Worm (Caenorhabditis elegans): Measurements from ENCODE around the gene F17E9.15.

F17E9.15 gene

DNA sequence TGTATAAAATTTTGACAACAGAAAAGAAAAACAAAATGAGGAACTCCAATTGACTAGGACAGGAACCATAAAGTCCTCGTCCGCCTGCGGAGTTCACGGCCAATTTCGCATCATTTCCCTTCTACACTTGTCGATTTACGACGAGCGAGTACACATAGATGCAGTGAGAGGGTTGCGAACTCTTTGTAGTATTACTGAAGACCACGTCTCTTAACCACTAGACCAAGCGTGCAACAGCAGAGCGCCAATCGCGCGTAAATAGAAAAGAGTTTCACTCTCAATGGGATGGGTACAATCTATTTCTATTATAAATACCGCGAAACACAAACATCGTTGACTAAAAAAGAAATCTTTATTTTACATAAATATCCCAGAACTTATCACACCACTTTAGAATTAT, 28.2 kb downstream of the F17E9.15 start (continued):
- no peak for TF ChIP-seq F22D6.2 (tag; optimal IDR thresholded peaks at IDR 0.05)
- TF ChIP-seq atf-7 (tag; optimal IDR thresholded peaks at IDR 0.05), result peak; percentile 31
- peak; percentile 88 for TF ChIP-seq him-1 (tag; optimal IDR thresholded peaks at IDR 0.05)
- no peak for TF ChIP-seq zfh-2 (GFP tag; conservative IDR thresholded peaks at IDR 0.05)
- peak; percentile 84 for TF ChIP-seq lin-26 (GFP tag; IDR thresholded peaks at IDR 0.05)
- no peak for TF ChIP-seq ets-4 (GFP tag; optimal IDR thresholded peaks at IDR 0.05)
- no peak for TF ChIP-seq tbx-9 (tag; optimal IDR thresholded peaks at IDR 0.05; ENCODE audit: borderline replicate concordance)
- peak; percentile 24 for TF ChIP-seq tlf-1 (GFP tag; optimal IDR thresholded peaks at IDR 0.05)
- peak in 1 of 3 experiments; percentile 61 for TF ChIP-seq lin-35 (GFP tag; optimal IDR thresholded peaks at IDR 0.05)
- TF ChIP-seq madf-6 (GFP tag; IDR thresholded peaks at IDR 0.05), result peak; percentile 58; the same call in 1 of the 2 replicates
- no peak for TF ChIP-seq madf-3 (GFP tag; IDR thresholded peaks at IDR 0.05)
- TF ChIP-seq attf-6 (GFP tag; IDR thresholded peaks at IDR 0.05), result 0 out of 2 replicates have a peak, but pooled peaks have one; percentile 16
- TF ChIP-seq ztf-18 (tag; optimal IDR thresholded peaks at IDR 0.05), result peak; percentile 72
- TF ChIP-seq hmg-20 (GFP tag; IDR thresholded peaks at IDR 0.05), result 0 out of 2 replicates have a peak, but pooled peaks have one; percentile 37
- peak; percentile 60 for TF ChIP-seq chd-7 (tag; optimal IDR thresholded peaks at IDR 0.05)
- TF ChIP-seq nhr-80 (tag; optimal IDR thresholded peaks at IDR 0.05), result peak; percentile 60
- peak; percentile 84 for TF ChIP-seq snpc-1.3 (tag; optimal IDR thresholded peaks at IDR 0.05; ENCODE audit: insufficient read depth)
- no peak for TF ChIP-seq F55B11.4 (tag; optimal IDR thresholded peaks at IDR 0.05; ENCODE audit: borderline replicate concordance, insufficient read depth)
- no peak for TF ChIP-seq hlh-26 (GFP tag; conservative IDR thresholded peaks at IDR 0.05)
- TF ChIP-seq ceh-79 (tag; optimal IDR thresholded peaks at IDR 0.05), result peak; percentile 56
- peak; percentile 89 for TF ChIP-seq tbp1 (GFP tag; optimal IDR thresholded peaks at IDR 0.05)
- peak; percentile 47; the same call in 1 of the 2 replicates for TF ChIP-seq D2030.7 (GFP tag; IDR thresholded peaks at IDR 0.05)
- peak; percentile 49 for TF ChIP-seq attf-5 (GFP tag; optimal IDR thresholded peaks at IDR 0.05)
- no peak for TF ChIP-seq nfya-2 (GFP tag; IDR thresholded peaks at IDR 0.05)
- TF ChIP-seq ccch-3 (GFP tag; optimal IDR thresholded peaks at IDR 0.05), result peak; percentile 50
- peak; percentile 77 for TF ChIP-seq B0261.1 (tag; optimal IDR thresholded peaks at IDR 0.05)
- peak; percentile 87 for TF ChIP-seq rpc-1 (optimal IDR thresholded peaks at IDR 0.05)
- peak; percentile 86 for TF ChIP-seq rpc-1 (tag; optimal IDR thresholded peaks at IDR 0.05)
- TF ChIP-seq sdz-38 (tag; optimal IDR thresholded peaks at IDR 0.05), result no peak
- no peak for TF ChIP-seq F39B2.1 (GFP tag; IDR thresholded peaks at IDR 0.05)
- TF ChIP-seq let-607 (tag; optimal IDR thresholded peaks at IDR 0.05), result peak in 1 of 2 experiments; percentile 50
- TF ChIP-seq dpl-1 (GFP tag; optimal IDR thresholded peaks at IDR 0.05), result no peak
- TF ChIP-seq T07F8.4 (tag; optimal IDR thresholded peaks at IDR 0.05), result peak; percentile 76
- 0 out of 2 replicates have a peak, but pooled peaks have one; percentile 36 for TF ChIP-seq aptf-3 (GFP tag; IDR thresholded peaks at IDR 0.05)
- TF ChIP-seq ceh-40 (GFP tag; IDR thresholded peaks at IDR 0.05), result no peak
- peak; percentile 9 for TF ChIP-seq K12H6.12 (tag; optimal IDR thresholded peaks at IDR 0.05)
- peak; percentile 73 for TF ChIP-seq repo-1 (tag; optimal IDR thresholded peaks at IDR 0.05)
- TF ChIP-seq C17E4.6 (GFP tag; IDR thresholded peaks at IDR 0.05), result peak; percentile 43; the same call in 1 of the 2 replicates
- TF ChIP-seq snpc-3.4 (tag; optimal IDR thresholded peaks at IDR 0.05), result peak; percentile 82
- peak; percentile 67 for TF ChIP-seq attf-3 (GFP tag; conservative IDR thresholded peaks at IDR 0.05)
- no peak for TF ChIP-seq nhr-120 (GFP tag; IDR thresholded peaks at IDR 0.05)
- TF ChIP-seq lin-54 (GFP tag; optimal IDR thresholded peaks at IDR 0.05), result peak; percentile 63

Measured in whole organism, young adult.